Worm (Caenorhabditis elegans): ENCODE data around the gene B0546.5.
"Not testable (repeated sequence)": the region's sequence is repeated elsewhere in the genome, so short reads cannot be mapped to it uniquely, and the experiment has no call there.

- TF ChIP-seq blmp-1 (tag; optimal IDR thresholded peaks at IDR 0.05); unc-62 (GFP tag; optimal IDR thresholded peaks at IDR 0.05); lin-13 (tag; optimal IDR thresholded peaks at IDR 0.05); ceh-39 (tag; optimal IDR thresholded peaks at IDR 0.05); ztf-11 (tag; optimal IDR thresholded peaks at IDR 0.05); nhr-76 (tag; optimal IDR thresholded peaks at IDR 0.05); snpc-4 (tag; optimal IDR thresholded peaks at IDR 0.05); sptf-1 (tag; optimal IDR thresholded peaks at IDR 0.05); nhr-12 (tag; optimal IDR thresholded peaks at IDR 0.05); unc-39 (tag; optimal IDR thresholded peaks at IDR 0.05); nhr-2 (tag; optimal IDR thresholded peaks at IDR 0.05); bed-3 (GFP tag; optimal IDR thresholded peaks at IDR 0.05): not testable (repeated sequence)
These were observed 4.2 kb upstream of the B0546.5 start, which contains the start of gene C04C3.4 for ce11 chrIV:3394066-3394465.

Measured in whole organism, mixed stage, embryonic.